Fruit fly (Drosophila melanogaster) whole organism, wandering third instar larva: ENCODE results near the gene CG7523.

Experiments used
- Abd-B ChIP-seq: fragments of >200 bp; optimal IDR thresholded peaks from 2 replicates; lab custom pipeline; 2017; ENCODE audit warnings: missing biosample characterization, missing genetic modification characterization
- CG32264 ChIP-seq: fragments of 200-800 bp; sonication (Bioruptor generic); optimal IDR thresholded peaks from 2 replicates; lab custom pipeline; 2016; ENCODE audit warnings: missing biosample characterization, missing genetic modification characterization
- CG9705 ChIP-seq: fragments of 200-800 bp; sonication (Bioruptor generic); optimal IDR thresholded peaks from 2 replicates; lab custom pipeline; 2018; ENCODE audit warnings: missing biosample characterization, mild to moderate bottlenecking, missing genetic modification characterization
- CrebA ChIP-seq: fragments of 200-800 bp; sonication (Bioruptor generic); optimal IDR thresholded peaks from 2 replicates; lab custom pipeline; 2016; ENCODE audit warnings: missing biosample characterization, mild to moderate bottlenecking, missing genetic modification characterization, borderline replicate concordance
- Dfd ChIP-seq: fragments of >200 bp; optimal IDR thresholded peaks from 2 replicates; lab custom pipeline; 2017; ENCODE audit warnings: missing biosample characterization, missing genetic modification characterization
- Dif ChIP-seq: fragments of 200-275, 200-300 bp; sonication (Bioruptor generic); optimal IDR thresholded peaks from 2 replicates; lab custom pipeline; 2018; ENCODE audit warnings: missing biosample characterization, missing genetic modification characterization; ENCODE audit not compliant: partially characterized antibody
- GATAd ChIP-seq: sonication (Bioruptor generic); optimal IDR thresholded peaks from 2 replicates; lab custom pipeline; 2016; ENCODE audit warnings: missing biosample characterization, missing genetic modification characterization
- HLH106 ChIP-seq: fragments of 200-800 bp; optimal IDR thresholded peaks from 3 replicates; lab custom pipeline; 2019; ENCODE audit warnings: missing biosample characterization, mild to moderate bottlenecking, missing genetic modification characterization, moderate library complexity
- Hnf4 ChIP-seq: fragments of 200-800 bp; sonication (Bioruptor generic); optimal IDR thresholded peaks from 2 replicates; lab custom pipeline; 2016; ENCODE audit warnings: missing biosample characterization, mild to moderate bottlenecking, missing genetic modification characterization
- Hr78 ChIP-seq: fragments of >200 bp; optimal IDR thresholded peaks from 2 replicates; lab custom pipeline; 2017; ENCODE audit warnings: missing biosample characterization, missing genetic modification characterization
- Hr83 ChIP-seq: fragments of 200-300 bp; sonication (Bioruptor generic); optimal IDR thresholded peaks from 2 replicates; lab custom pipeline; 2016; ENCODE audit warnings: missing biosample characterization, mild to moderate bottlenecking, missing genetic modification characterization, moderate library complexity; ENCODE audit not compliant: poor library complexity, severe bottlenecking
- Jra ChIP-seq: sonication (Bioruptor generic); optimal IDR thresholded peaks from 2 replicates; lab custom pipeline; 2016; ENCODE audit warnings: missing biosample characterization, missing genetic modification characterization
- Mio ChIP-seq: sonication (Bioruptor generic); optimal IDR thresholded peaks from 2 replicates; lab custom pipeline; 2016; ENCODE audit warnings: missing biosample characterization, missing genetic modification characterization
- Myc ChIP-seq: fragments of >200 bp; optimal IDR thresholded peaks from 2 replicates; lab custom pipeline; 2017
- N ChIP-seq: fragments of >200 bp; optimal IDR thresholded peaks from 2 replicates; lab custom pipeline; 2018; ENCODE audit warnings: missing biosample characterization, missing external identifiers, missing genetic modification characterization
- OdsH ChIP-seq: fragments of 200-800 bp; sonication (Bioruptor generic); optimal IDR thresholded peaks from 2 replicates; lab custom pipeline; 2016; ENCODE audit warnings: missing biosample characterization, mild to moderate bottlenecking, missing genetic modification characterization
- Rel ChIP-seq, 2 experiments: fragments of 200-800 bp; sonication (Bioruptor generic) in 1 of 2; optimal IDR thresholded peaks; 2 replicates in 1 of 2; 3 replicates in 1 of 2; lab custom pipeline; 2016 to 2019; ENCODE audit warnings: mild to moderate bottlenecking in 2 of 2, missing biosample characterization in 2 of 2, missing genetic modification characterization in 2 of 2, moderate library complexity in 1 of 2
- Sp1 ChIP-seq: fragments of 200-800 bp; sonication (Bioruptor generic); optimal IDR thresholded peaks from 3 replicates; lab custom pipeline; 2019; ENCODE audit warnings: missing biosample characterization, mild to moderate bottlenecking, missing genetic modification characterization, moderate library complexity
- Vsx2 ChIP-seq: fragments of 200-300, 225-300 bp; sonication (Bioruptor generic); optimal IDR thresholded peaks from 2 replicates; lab custom pipeline; 2018; ENCODE audit warnings: missing biosample characterization, missing genetic modification characterization; ENCODE audit not compliant: partially characterized antibody
- brk ChIP-seq: fragments of 200-800 bp; sonication (Bioruptor generic); optimal IDR thresholded peaks from 2 replicates; lab custom pipeline; 2016; ENCODE audit warnings: missing biosample characterization, mild to moderate bottlenecking, missing genetic modification characterization
- dl ChIP-seq, 2 experiments: fragments of 175-275, 200-275 bp in 1 of 2; fragments of 200-275 bp in 1 of 2; sonication (Bioruptor generic); optimal IDR thresholded peaks; lab custom pipeline; 2018; ENCODE audit warnings: mild to moderate bottlenecking in 2 of 2, missing biosample characterization in 2 of 2, missing genetic modification characterization in 2 of 2, moderate library complexity in 2 of 2; ENCODE audit not compliant: partially characterized antibody in 2 of 2, insufficient read depth in 1 of 2
- dmrt93B ChIP-seq: fragments of 200-800 bp; sonication (Bioruptor generic); optimal IDR thresholded peaks from 2 replicates; lab custom pipeline; 2018; ENCODE audit warnings: missing biosample characterization, mild to moderate bottlenecking, missing genetic modification characterization
- dsf ChIP-seq: sonication (Bioruptor generic); optimal IDR thresholded peaks from 2 replicates; lab custom pipeline; 2016; ENCODE audit warnings: missing biosample characterization, missing genetic modification characterization, borderline replicate concordance
- ey ChIP-seq: fragments of 200-800 bp; sonication (Bioruptor generic); optimal IDR thresholded peaks from 2 replicates; lab custom pipeline; 2016; ENCODE audit warnings: missing biosample characterization, missing genetic modification characterization
- foxo ChIP-seq, 2 experiments: fragments of 200-800 bp; sonication (Bioruptor generic); optimal IDR thresholded peaks; 2 replicates in 1 of 2; 3 replicates in 1 of 2; lab custom pipeline; 2016 to 2017; ENCODE audit warnings: missing biosample characterization in 2 of 2, missing genetic modification characterization in 2 of 2
- h ChIP-seq: fragments of 200-800 bp; sonication (Bioruptor generic); optimal IDR thresholded peaks from 3 replicates; lab custom pipeline; 2016; ENCODE audit warnings: missing biosample characterization, mild to moderate bottlenecking, missing genetic modification characterization
- jim ChIP-seq: fragments of 175-275, 200-325 bp; sonication (Bioruptor generic); optimal IDR thresholded peaks from 2 replicates; lab custom pipeline; 2016; ENCODE audit warnings: missing biosample characterization, mild to moderate bottlenecking, missing genetic modification characterization
- lola ChIP-seq: fragments of >200 bp; optimal IDR thresholded peaks from 2 replicates; lab custom pipeline; 2017; ENCODE audit warnings: missing biosample characterization, missing genetic modification characterization
- pan ChIP-seq: fragments of >200 bp; optimal IDR thresholded peaks from 2 replicates; lab custom pipeline; 2017
- psq ChIP-seq: fragments of 200-800 bp; sonication (Bioruptor generic); optimal IDR thresholded peaks from 3 replicates; lab custom pipeline; 2017; ENCODE audit warnings: missing biosample characterization, mild to moderate bottlenecking, missing genetic modification characterization, moderate library complexity
- rgr ChIP-seq: fragments of 200-800 bp; sonication (Bioruptor generic); optimal IDR thresholded peaks from 3 replicates; lab custom pipeline; 2016; ENCODE audit warnings: missing biosample characterization, mild to moderate bottlenecking, missing genetic modification characterization
- sage ChIP-seq: fragments of 200-800 bp; sonication (Bioruptor generic); optimal IDR thresholded peaks from 2 replicates; lab custom pipeline; 2016; ENCODE audit warnings: missing biosample characterization, mild to moderate bottlenecking, missing genetic modification characterization
- sv ChIP-seq: fragments of 200-800 bp; sonication (Bioruptor generic); optimal IDR thresholded peaks from 3 replicates; lab custom pipeline; 2016; ENCODE audit warnings: missing biosample characterization, missing genetic modification characterization
- tai ChIP-seq: sonication (Bioruptor generic); optimal IDR thresholded peaks from 2 replicates; lab custom pipeline; 2016; ENCODE audit warnings: missing biosample characterization, missing genetic modification characterization
- woc ChIP-seq: sonication (Bioruptor generic); optimal IDR thresholded peaks from 2 replicates; lab custom pipeline; 2016; ENCODE audit warnings: missing biosample characterization, mild to moderate bottlenecking, missing genetic modification characterization

The CG7523 gene

DNA sequence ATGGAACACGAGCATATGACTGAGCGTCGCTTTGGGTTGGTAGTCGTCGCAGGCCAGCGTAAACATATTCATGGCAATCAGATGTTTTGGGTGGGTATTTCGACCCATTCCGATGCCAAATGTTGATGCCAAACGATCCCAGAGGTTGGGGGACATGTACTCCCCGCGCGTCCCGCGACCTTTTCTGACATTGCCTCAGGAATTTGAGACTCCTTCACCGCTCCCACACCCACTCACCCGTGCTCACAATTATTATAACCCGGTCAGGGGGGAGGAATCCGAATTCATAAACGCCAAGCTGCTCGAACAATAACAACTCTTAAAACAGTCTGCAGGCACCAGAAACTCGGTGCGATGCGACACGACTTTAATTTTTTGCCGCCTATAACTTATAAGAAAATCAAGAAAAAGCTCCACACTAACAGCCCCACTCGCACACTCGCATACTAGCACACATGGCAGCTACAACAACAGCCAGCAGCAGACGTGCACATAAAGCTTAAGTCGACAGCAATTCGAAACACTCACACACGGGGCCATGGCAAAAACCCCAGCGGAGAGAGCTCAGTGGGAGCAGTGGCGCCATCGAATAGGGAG, 29.3 kb upstream of the CG7523 start:
- no peak for TF ChIP-seq ey (GFP tag; lab: Kevin White, UChicago)
- TF ChIP-seq sv (GFP tag; lab: Kevin White, UChicago), result no peak
- no peak for TF ChIP-seq h
- TF ChIP-seq GATAd (GFP tag; lab: Kevin White, UChicago), result no peak
- TF ChIP-seq sage (GFP tag; lab: Kevin White, UChicago), result no peak
- peak; percentile 89 for TF ChIP-seq Rel (GFP tag; optimal IDR thresholded peaks at IDR 0.05; lab: Kevin White, UChicago)
- no peak for TF ChIP-seq Rel (tag; optimal IDR thresholded peaks at IDR 0.05; lab: Kevin White, UChicago)
- no peak for TF ChIP-seq psq (GFP tag; lab: Kevin White, UChicago)
- TF ChIP-seq Sp1 (GFP tag; lab: Kevin White, UChicago), result no peak
- TF ChIP-seq Hr78 (GFP tag; lab: Kevin White, UChicago), result no peak
- no peak for TF ChIP-seq Vsx2 (GFP tag; lab: Kevin White, UChicago)
- TF ChIP-seq Myc, result no peak
- no peak for TF ChIP-seq Jra (GFP tag; lab: Kevin White, UChicago)
- TF ChIP-seq tai (GFP tag; lab: Kevin White, UChicago), result no peak
- no peak for TF ChIP-seq N (GFP tag; lab: Kevin White, UChicago)
- TF ChIP-seq Dif (GFP tag; lab: Kevin White, UChicago), result peak; percentile 57
- TF ChIP-seq HLH106, result no peak
- no peak for TF ChIP-seq rgr
- TF ChIP-seq Dfd (GFP tag; lab: Kevin White, UChicago), result no peak
- TF ChIP-seq Hnf4 (GFP tag; lab: Kevin White, UChicago), result no peak
- TF ChIP-seq dmrt93B (GFP tag; lab: Kevin White, UChicago), result no peak
- peak; percentile 76 for TF ChIP-seq Hr83
- TF ChIP-seq brk (GFP tag; lab: Kevin White, UChicago), result no peak

- TF ChIP-seq psq (GFP tag; lab: Kevin White, UChicago), result no peak
- no peak for TF ChIP-seq CG32264 (GFP tag; lab: Kevin White, UChicago)
- TF ChIP-seq h, result no peak
- no peak for TF ChIP-seq foxo (GFP tag; optimal IDR thresholded peaks at IDR 0.05; lab: Kevin White, UChicago)
- TF ChIP-seq woc (GFP tag; lab: Kevin White, UChicago), result no peak
- TF ChIP-seq jim (GFP tag; lab: Kevin White, UChicago), result no peak
- TF ChIP-seq Sp1 (GFP tag; lab: Kevin White, UChicago), result no peak
- TF ChIP-seq ey (GFP tag; lab: Kevin White, UChicago), result peak; percentile 15
- no peak for TF ChIP-seq Hnf4 (GFP tag; lab: Kevin White, UChicago)
- TF ChIP-seq Hr83, result no peak
- TF ChIP-seq tai (GFP tag; lab: Kevin White, UChicago), result no peak
- peak; percentile 43 for TF ChIP-seq HLH106
- no peak for TF ChIP-seq CrebA (GFP tag; lab: Kevin White, UChicago)
- no peak for TF ChIP-seq lola (GFP tag; lab: Kevin White, UChicago)
- TF ChIP-seq Rel (GFP tag; optimal IDR thresholded peaks at IDR 0.05; lab: Kevin White, UChicago), result no peak
- TF ChIP-seq Rel (tag; optimal IDR thresholded peaks at IDR 0.05; lab: Kevin White, UChicago), result peak; percentile 71
- no peak for TF ChIP-seq dmrt93B (GFP tag; lab: Kevin White, UChicago)
- no peak for TF ChIP-seq CG9705 (GFP tag; lab: Kevin White, UChicago)
- TF ChIP-seq sv (GFP tag; lab: Kevin White, UChicago), result no peak
- TF ChIP-seq N (GFP tag; lab: Kevin White, UChicago), result no peak
- no peak for TF ChIP-seq rgr
These were observed 16.2 kb upstream of the CG7523 start, which contains the start of gene CG31249 for dm6 chr3R:17686875-17687274. CG31249 (minus strand) TSS chr3R:17687071.

- peak; percentile 49 for TF ChIP-seq sage (GFP tag; lab: Kevin White, UChicago)
- TF ChIP-seq Jra (GFP tag; lab: Kevin White, UChicago), result peak; percentile 56
- no peak for TF ChIP-seq CG32264 (GFP tag; lab: Kevin White, UChicago)
- TF ChIP-seq CrebA (GFP tag; lab: Kevin White, UChicago), result no peak
- TF ChIP-seq Myc, result peak; percentile 11
- no peak for TF ChIP-seq jim (GFP tag; lab: Kevin White, UChicago)
- TF ChIP-seq HLH106, result peak; percentile 20
These were observed 14.2 kb upstream of the CG7523 start, which contains the start of the genes CG31251 and CG31360 for dm6 chr3R:17684854-17685253. CG31251 (minus strand) TSS chr3R:17684915. CG31360 (plus strand) TSS chr3R:17685097.

- TF ChIP-seq Rel (GFP tag; optimal IDR thresholded peaks at IDR 0.05; lab: Kevin White, UChicago) (no peak), Rel (tag; optimal IDR thresholded peaks at IDR 0.05; lab: Kevin White, UChicago) (peak; percentile 73), lola (GFP tag; lab: Kevin White, UChicago) (no peak), Abd-B (GFP tag; lab: Kevin White, UChicago) (no peak), brk (GFP tag; lab: Kevin White, UChicago) (no peak), pan (lab: Kevin White, UChicago) (no peak), OdsH (no peak), GATAd (GFP tag; lab: Kevin White, UChicago) (no peak), ey (GFP tag; lab: Kevin White, UChicago) (no peak), Dif (GFP tag; lab: Kevin White, UChicago) (no peak), h (peak; percentile 2), psq (GFP tag; lab: Kevin White, UChicago) (peak; percentile 10), Hr83 (no peak), HLH106 (no peak), foxo (GFP tag; optimal IDR thresholded peaks at IDR 0.05; lab: Kevin White, UChicago) (peak in 1 of 2 experiments; percentile 2), woc (GFP tag; lab: Kevin White, UChicago) (no peak), Hr78 (GFP tag; lab: Kevin White, UChicago) (no peak), Mio (no peak), Vsx2 (GFP tag; lab: Kevin White, UChicago) (no peak), dl (GFP tag; optimal IDR thresholded peaks at IDR 0.05; lab: Kevin White, UChicago; ENCODE audit: insufficient read depth in 1 of 2, partially characterized antibody in 2 of 2) (no peak), Hnf4 (GFP tag; lab: Kevin White, UChicago) (no peak), dmrt93B (GFP tag; lab: Kevin White, UChicago) (no peak), dsf (GFP tag; lab: Kevin White, UChicago) (no peak), tai (GFP tag; lab: Kevin White, UChicago) (no peak), CG32264 (GFP tag; lab: Kevin White, UChicago) (no peak), Sp1 (GFP tag; lab: Kevin White, UChicago) (peak; percentile 55), Dfd (GFP tag; lab: Kevin White, UChicago) (no peak), rgr (peak; percentile 16)
These were observed 11.6 kb upstream of the CG7523 start, which contains the start of the genes alt and CG7655 for dm6 chr3R:17682244-17682773. alt (minus strand) TSS chr3R:17682515. CG7655 (plus strand) TSS chr3R:17682669.
